Worm (Caenorhabditis elegans): ENCODE results near the gene M163.7.

ce11 chrX:14504551-14504902 is 39.9 kb downstream of the M163.7 start:
- TF ChIP-seq tab-1 (GFP tag; IDR thresholded peaks at IDR 0.05) (no peak), flt-1 (GFP tag; IDR thresholded peaks at IDR 0.05) (no peak), klf-2 (GFP tag; conservative IDR thresholded peaks at IDR 0.05) (no peak), ztf-29 (GFP tag; IDR thresholded peaks at IDR 0.05) (no peak), cog-1 (tag; optimal IDR thresholded peaks at IDR 0.05) (no peak), ztf-23 (GFP tag; IDR thresholded peaks at IDR 0.05) (no peak)

All from whole organism, midembryonic.